Worm (Caenorhabditis elegans) whole organism, mixed stage, embryonic: ENCODE data around the gene B0228.7.

ENCODE experiments used
- M03D4.4 ChIP-seq: sonication (generic microtip); optimal IDR thresholded peaks from 2 replicates; lab custom pipeline; 2017; ENCODE audit warnings: mild to moderate bottlenecking, missing genetic modification characterization, missing compliant biosample characterization
- bed-3 ChIP-seq: fragments of 200-800 bp; sonication (Bioruptor generic); optimal IDR thresholded peaks from 3 replicates; lab custom pipeline; 2018; ENCODE audit warnings: mild to moderate bottlenecking, missing genetic modification characterization, moderate library complexity, missing compliant biosample characterization
- blmp-1 ChIP-seq: fragments of 150-350 bp; optimal IDR thresholded peaks from 2 replicates; lab custom pipeline; 2014; ENCODE audit warnings: missing biosample characterization, missing genetic modification characterization
- ceh-39 ChIP-seq: fragments of 150-350 bp; optimal IDR thresholded peaks from 2 replicates; lab custom pipeline; 2014; ENCODE audit warnings: missing biosample characterization, missing genetic modification characterization
- ceh-43 ChIP-seq: fragments of 200-800 bp; sonication (Bioruptor generic); optimal IDR thresholded peaks from 2 replicates; lab custom pipeline; 2018; ENCODE audit warnings: mild to moderate bottlenecking, missing genetic modification characterization, moderate library complexity, missing compliant biosample characterization
- ceh-83 ChIP-seq: fragments of 200-800 bp; sonication (Bioruptor generic); optimal IDR thresholded peaks from 2 replicates; lab custom pipeline; 2018; ENCODE audit warnings: mild to moderate bottlenecking, missing genetic modification characterization, missing compliant biosample characterization
- ces-1 ChIP-seq: fragments of 150-350 bp; optimal IDR thresholded peaks from 2 replicates; lab custom pipeline; 2014; ENCODE audit warnings: missing biosample characterization, missing genetic modification reagents, missing genetic modification characterization
- cnd-1 ChIP-seq: fragments of 200-800 bp; sonication (Bioruptor generic); optimal IDR thresholded peaks from 2 replicates; lab custom pipeline; 2018; ENCODE audit warnings: mild to moderate bottlenecking, missing genetic modification characterization, missing compliant biosample characterization
- drap-1 ChIP-seq: fragments of 200-800 bp; sonication (Bioruptor generic); optimal IDR thresholded peaks from 3 replicates; lab custom pipeline; 2018; ENCODE audit warnings: mild to moderate bottlenecking, missing genetic modification characterization, missing compliant biosample characterization
- elt-1 ChIP-seq: sonication (generic microtip); optimal IDR thresholded peaks from 2 replicates; lab custom pipeline; 2017; ENCODE audit warnings: missing genetic modification characterization, mild to moderate bottlenecking, missing compliant biosample characterization, antibody characterized with exemption, moderate library complexity, borderline replicate concordance; ENCODE audit not compliant: insufficient read depth
- elt-3 ChIP-seq: fragments of 150-350 bp; optimal IDR thresholded peaks from 2 replicates; lab custom pipeline; 2014; ENCODE audit warnings: missing biosample characterization, missing genetic modification characterization
- flh-1 ChIP-seq: fragments of 200-800 bp; sonication (Bioruptor generic); optimal IDR thresholded peaks from 2 replicates; lab custom pipeline; 2018; ENCODE audit warnings: mild to moderate bottlenecking, missing genetic modification characterization, moderate library complexity, missing compliant biosample characterization
- ham-2 ChIP-seq: fragments of 200-800 bp; sonication (Bioruptor generic); optimal IDR thresholded peaks from 2 replicates; lab custom pipeline; 2018; ENCODE audit warnings: mild to moderate bottlenecking, missing genetic modification characterization, missing compliant biosample characterization
- hlh-1 ChIP-seq: fragments of 150-350 bp; optimal IDR thresholded peaks from 2 replicates; lab custom pipeline; 2014; ENCODE audit warnings: missing biosample characterization, missing genetic modification reagents, missing genetic modification characterization
- lin-13 ChIP-seq: fragments of 150-350 bp; optimal IDR thresholded peaks from 2 replicates; lab custom pipeline; 2014; ENCODE audit warnings: missing biosample characterization, missing genetic modification characterization
- lin-32 ChIP-seq: fragments of 200-800 bp; sonication (Bioruptor generic); optimal IDR thresholded peaks from 2 replicates; lab custom pipeline; 2018; ENCODE audit warnings: mild to moderate bottlenecking, missing genetic modification characterization, missing compliant biosample characterization
- lsy-2 ChIP-seq: fragments of 150-350 bp; optimal IDR thresholded peaks from 2 replicates; lab custom pipeline; 2014; ENCODE audit warnings: missing biosample characterization, missing genetic modification characterization
- mab-5 ChIP-seq: fragments of 150-350 bp; optimal IDR thresholded peaks from 2 replicates; lab custom pipeline; 2014; ENCODE audit warnings: missing biosample characterization, missing genetic modification characterization
- mep-1 ChIP-seq: fragments of 150-350 bp; optimal IDR thresholded peaks from 2 replicates; lab custom pipeline; 2017; ENCODE audit warnings: missing biosample characterization, missing genetic modification reagents, missing genetic modification characterization, inconsistent platforms
- mls-2 ChIP-seq: sonication (generic microtip); optimal IDR thresholded peaks from 2 replicates; lab custom pipeline; 2016; ENCODE audit warnings: mild to moderate bottlenecking, missing genetic modification characterization, moderate library complexity, missing compliant biosample characterization
- nhr-12 ChIP-seq: fragments of 150-350 bp; optimal IDR thresholded peaks from 2 replicates; lab custom pipeline; 2014; ENCODE audit warnings: missing biosample characterization, missing genetic modification characterization
- nhr-2 ChIP-seq: fragments of 150-350 bp; optimal IDR thresholded peaks from 2 replicates; lab custom pipeline; 2014; ENCODE audit warnings: missing biosample characterization, missing genetic modification characterization
- nhr-237 ChIP-seq: fragments of 150-350 bp; optimal IDR thresholded peaks from 2 replicates; lab custom pipeline; 2014; ENCODE audit warnings: missing biosample characterization, missing genetic modification characterization
- nhr-28 ChIP-seq: fragments of 150-350 bp; optimal IDR thresholded peaks from 2 replicates; lab custom pipeline; 2014; ENCODE audit warnings: missing biosample characterization, missing genetic modification characterization
- snpc-4 ChIP-seq: fragments of 150-350 bp; optimal IDR thresholded peaks from 2 replicates; lab custom pipeline; 2014; ENCODE audit warnings: missing biosample characterization, missing genetic modification characterization
- sptf-1 ChIP-seq: sonication (generic microtip); optimal IDR thresholded peaks from 2 replicates; lab custom pipeline; 2017; ENCODE audit warnings: mild to moderate bottlenecking, missing genetic modification characterization, moderate library complexity, missing compliant biosample characterization
- tbx-8 ChIP-seq: fragments of 200-800 bp; sonication (Bioruptor generic); optimal IDR thresholded peaks from 2 replicates; lab custom pipeline; 2018; ENCODE audit warnings: mild to moderate bottlenecking, missing genetic modification characterization, moderate library complexity, missing compliant biosample characterization
- unc-120 ChIP-seq: sonication (generic microtip); optimal IDR thresholded peaks from 2 replicates; lab custom pipeline; 2017; ENCODE audit warnings: missing genetic modification characterization, missing compliant biosample characterization; ENCODE audit not compliant: poor library complexity, severe bottlenecking
- unc-39 ChIP-seq: fragments of 150-350 bp; optimal IDR thresholded peaks from 2 replicates; lab custom pipeline; 2014; ENCODE audit warnings: missing biosample characterization, missing genetic modification characterization
- unc-62 ChIP-seq: fragments of 150-350 bp; optimal IDR thresholded peaks from 2 replicates; lab custom pipeline; 2014; ENCODE audit warnings: missing biosample characterization, missing genetic modification reagents, missing genetic modification characterization
- zip-8 ChIP-seq: fragments of 150-350 bp; optimal IDR thresholded peaks from 2 replicates; lab custom pipeline; 2014; ENCODE audit warnings: missing biosample characterization, missing genetic modification characterization
- ztf-11 ChIP-seq: fragments of 150-350 bp; optimal IDR thresholded peaks from 2 replicates; lab custom pipeline; 2014; ENCODE audit warnings: missing biosample characterization, missing genetic modification characterization

Gene B0228.7

DNA sequence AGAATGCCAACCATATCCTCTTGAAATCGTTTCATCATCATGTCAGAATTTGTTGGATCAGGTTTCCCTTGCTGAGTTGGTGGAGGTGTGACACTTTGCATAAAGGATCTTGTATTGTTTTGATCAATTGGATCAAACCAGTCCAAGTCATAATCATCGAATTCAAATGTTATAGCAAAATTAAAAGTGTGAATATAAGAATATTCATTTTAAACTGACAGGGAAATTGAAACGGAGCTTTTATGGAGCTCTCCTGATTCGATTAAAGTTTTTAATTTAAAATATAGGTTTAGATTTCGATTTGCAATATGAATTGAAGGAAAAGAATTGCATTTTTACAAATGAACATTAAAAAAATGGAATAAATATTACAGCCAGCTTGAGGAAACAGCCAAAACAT lies 4.7 kb upstream of the B0228.7 start, which contains the start of gene B0228.9:
Gene B0228.9, minus strand, starts transcription at position 101 of the 400 bp plus-strand sequence.
- TF ChIP-seq flh-1 (GFP tag; lab: Kevin White, UChicago) (no peak), tbx-8 (GFP tag; lab: Kevin White, UChicago) (no peak), hlh-1 (tag; lab: Kevin White, UChicago) (no peak), nhr-2 (tag; lab: Kevin White, UChicago) (no peak), ceh-83 (GFP tag; lab: Kevin White, UChicago) (no peak), nhr-28 (no peak), bed-3 (GFP tag; lab: Kevin White, UChicago) (no peak), blmp-1 (tag; lab: Kevin White, UChicago) (no peak), mep-1 (tag; lab: Kevin White, UChicago) (no peak), drap-1 (GFP tag; lab: Kevin White, UChicago) (no peak), mab-5 (tag; lab: Kevin White, UChicago) (no peak), ceh-43 (GFP tag; lab: Kevin White, UChicago) (no peak), ham-2 (GFP tag; lab: Kevin White, UChicago) (no peak), unc-120 (tag; lab: Kevin White, UChicago) (no peak), lin-13 (tag; lab: Kevin White, UChicago) (no peak), ztf-11 (tag; lab: Kevin White, UChicago) (no peak), cnd-1 (no peak), sptf-1 (tag; lab: Kevin White, UChicago) (no peak)

- TF ChIP-seq ceh-43 (GFP tag; lab: Kevin White, UChicago) (no peak), cnd-1 (no peak), unc-39 (tag; lab: Kevin White, UChicago) (no peak), bed-3 (GFP tag; lab: Kevin White, UChicago) (no peak), zip-8 (tag; lab: Kevin White, UChicago) (no peak)
These were observed 2.6 kb upstream of the B0228.7 start, which contains the start of gene B0228.8 for ce11 chrII:7761440-7761839. B0228.8 (minus strand) TSS chrII:7761540.

DNA sequence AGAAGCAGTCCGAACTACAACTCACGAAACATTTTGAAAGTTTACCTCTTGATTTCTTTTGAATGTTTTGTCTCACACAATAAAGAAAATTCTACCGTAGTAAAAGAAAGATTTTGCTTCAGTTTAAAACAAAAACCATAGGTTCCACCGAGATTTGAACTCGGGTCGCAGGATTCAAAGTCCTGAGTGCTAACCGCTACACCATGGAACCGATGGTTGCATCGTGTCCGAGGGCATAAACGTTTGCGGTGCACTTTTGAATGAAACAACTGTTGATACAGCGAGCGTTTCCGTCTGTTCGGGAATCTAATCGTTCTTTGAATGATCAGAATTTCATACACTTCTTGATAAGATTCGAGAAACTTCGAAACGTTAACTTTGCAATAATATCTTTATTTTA lies 2.0 kb downstream of the B0228.7 start:
- TF ChIP-seq bed-3 (GFP tag; lab: Kevin White, UChicago) (peak; percentile 8), snpc-4 (tag; lab: Kevin White, UChicago) (no peak), drap-1 (GFP tag; lab: Kevin White, UChicago) (peak; percentile 48), hlh-1 (tag; lab: Kevin White, UChicago) (peak; percentile 36), M03D4.4 (tag; lab: Kevin White, UChicago) (peak; percentile 29), lin-32 (GFP tag; lab: Kevin White, UChicago) (no peak), ceh-83 (GFP tag; lab: Kevin White, UChicago) (peak; percentile 66), flh-1 (GFP tag; lab: Kevin White, UChicago) (peak; percentile 18), unc-62 (GFP tag; lab: Kevin White, UChicago) (peak; percentile 1), ces-1 (GFP tag; lab: Kevin White, UChicago) (no peak), zip-8 (tag; lab: Kevin White, UChicago) (no peak), elt-1 (tag; lab: Kevin White, UChicago) (no peak)

DNA sequence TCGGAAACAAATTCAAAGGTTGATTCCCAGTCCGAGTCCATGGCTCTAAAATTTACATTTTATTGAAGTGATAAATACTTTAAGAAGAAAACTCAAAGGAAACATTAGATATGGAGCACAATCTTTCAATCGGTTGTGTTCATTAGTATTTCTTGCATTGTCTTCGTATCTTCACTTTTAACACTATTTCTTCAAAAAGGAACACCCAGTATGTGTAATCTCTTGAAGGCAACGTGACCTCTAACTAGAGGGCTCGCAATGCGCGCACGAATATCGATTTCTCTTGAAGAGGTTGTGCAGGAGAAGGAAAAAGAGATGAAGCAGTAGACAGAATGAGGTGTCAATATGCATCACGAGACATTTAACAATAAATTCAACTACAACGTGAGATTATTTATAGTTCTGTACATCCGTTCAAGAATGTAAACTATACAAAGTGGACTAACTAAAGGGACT lies 3.7 kb downstream of the B0228.7 start, which contains the start of the genes B0228.6 and B0228.1:
Gene B0228.6, minus strand, starts transcription at position 51 of the 456 bp plus-strand sequence.
Gene B0228.1, plus strand, starts transcription at position 228 of the 456 bp plus-strand sequence.
- TF ChIP-seq lsy-2 (tag; lab: Kevin White, UChicago): no peak
- TF ChIP-seq unc-120 (tag; lab: Kevin White, UChicago): peak; percentile 50
- peak; percentile 55 for TF ChIP-seq ceh-39 (tag; lab: Kevin White, UChicago)

- TF ChIP-seq elt-3 (tag; lab: Kevin White, UChicago) (no peak), hlh-1 (tag; lab: Kevin White, UChicago) (no peak), ham-2 (GFP tag; lab: Kevin White, UChicago) (no peak), ztf-11 (tag; lab: Kevin White, UChicago) (no peak), M03D4.4 (tag; lab: Kevin White, UChicago) (no peak), unc-39 (tag; lab: Kevin White, UChicago) (no peak), nhr-28 (no peak), nhr-12 (no peak), ceh-39 (tag; lab: Kevin White, UChicago) (no peak), sptf-1 (tag; lab: Kevin White, UChicago) (no peak), tbx-8 (GFP tag; lab: Kevin White, UChicago) (no peak), nhr-2 (tag; lab: Kevin White, UChicago) (no peak), unc-120 (tag; lab: Kevin White, UChicago) (no peak), nhr-237 (tag; lab: Kevin White, UChicago) (no peak), zip-8 (tag; lab: Kevin White, UChicago) (no peak), mep-1 (tag; lab: Kevin White, UChicago) (no peak), mls-2 (no peak)
These were observed 5.3 kb downstream of the B0228.7 start, which contains the start of gene trx-1 for ce11 chrII:7753500-7753899. trx-1 (minus strand) TSS chrII:7753600.
